Fruit fly (Drosophila melanogaster): Measurements from ENCODE around the gene fray.

The fray gene

dm6 chr3R:18583881-18584545 lies 11.1 kb downstream of the fray start (continued):
- no peak for TF ChIP-seq hth (optimal IDR thresholded peaks at IDR 0.05)
- TF ChIP-seq CG1647 (GFP tag; optimal IDR thresholded peaks at IDR 0.05) = peak; percentile 97
- peak; percentile 88 for TF ChIP-seq CG12299 (tag; optimal IDR thresholded peaks at IDR 0.05)
- peak; percentile 51 for TF ChIP-seq MESR4 (GFP tag; optimal IDR thresholded peaks at IDR 0.05)
- peak; percentile 97 for TF ChIP-seq CG12942 (GFP tag; optimal IDR thresholded peaks at IDR 0.05)
- TF ChIP-seq CG17912 (GFP tag; optimal IDR thresholded peaks at IDR 0.05) = peak; percentile 91
- peak; percentile 95 for TF ChIP-seq CG3838 (GFP tag; optimal IDR thresholded peaks at IDR 0.05)
- TF ChIP-seq bsh (GFP tag; optimal IDR thresholded peaks at IDR 0.05) = peak; percentile 89 to 98
- peak; percentile 98 for TF ChIP-seq crol (GFP tag; IDR thresholded peaks at IDR 0.05)
- peak; percentile 87 for TF ChIP-seq schlank (tag; optimal IDR thresholded peaks at IDR 0.05)
- TF ChIP-seq yki (optimal IDR thresholded peaks at IDR 0.05) = no peak
- TF ChIP-seq CG8478 (optimal IDR thresholded peaks at IDR 0.05) = no peak
- peak; percentile 96 for TF ChIP-seq Fer1 (GFP tag; optimal IDR thresholded peaks at IDR 0.05)
- peak; percentile 93 for TF ChIP-seq CG9437 (GFP tag; optimal IDR thresholded peaks at IDR 0.05)
- peak; percentile 84 for TF ChIP-seq Ravus (GFP tag; IDR thresholded peaks at IDR 0.05)
- TF ChIP-seq CG17186 (GFP tag; optimal IDR thresholded peaks at IDR 0.05) = peak; percentile 88
- TF ChIP-seq CG16815 (GFP tag; optimal IDR thresholded peaks at IDR 0.05) = peak; percentile 93
- peak; percentile 78 for TF ChIP-seq dimm (GFP tag; IDR thresholded peaks at IDR 0.05)
- peak; percentile 97 for TF ChIP-seq CG8944 (GFP tag; optimal IDR thresholded peaks at IDR 0.05)
- TF ChIP-seq CG7987 (GFP tag; optimal IDR thresholded peaks at IDR 0.05) = peak; percentile 96
- TF ChIP-seq Oaz (GFP tag; IDR thresholded peaks at IDR 0.05) = peak; percentile 81
- TF ChIP-seq Chrac-16 (GFP tag; optimal IDR thresholded peaks at IDR 0.05) = peak; percentile 96
- peak; percentile 90 for TF ChIP-seq ab (GFP tag; optimal IDR thresholded peaks at IDR 0.05)
- TF ChIP-seq Bteb2 (GFP tag; optimal IDR thresholded peaks at IDR 0.05) = peak; percentile 96
- peak; percentile 78; the same call in 1 of the 2 replicates for TF ChIP-seq cas (GFP tag; IDR thresholded peaks at IDR 0.05)
- peak; percentile 76 for TF ChIP-seq CG7928 (GFP tag; optimal IDR thresholded peaks at IDR 0.05)
- TF ChIP-seq Ets65A (GFP tag) = peak; percentile 100
- 0 out of 2 replicates have a peak, but pooled peaks have one; percentile 10 for TF ChIP-seq sna (GFP tag; IDR thresholded peaks at IDR 0.05; ENCODE audit: partially characterized antibody)
- no peak for TF ChIP-seq Lpt (GFP tag; optimal IDR thresholded peaks at IDR 0.05)
- TF ChIP-seq ato (GFP tag; IDR thresholded peaks at IDR 0.05; ENCODE audit: partially characterized antibody) = no peak
- no peak for TF ChIP-seq Dfd (GFP tag; optimal IDR thresholded peaks at IDR 0.05)
- peak; percentile 56; the same call in 1 of the 2 replicates for TF ChIP-seq CkIIα-i1 (GFP tag; IDR thresholded peaks at IDR 0.05)
- peak; percentile 67 for TF ChIP-seq Lim3 (GFP tag; IDR thresholded peaks at IDR 0.05)
- TF ChIP-seq CG9727 (GFP tag; optimal IDR thresholded peaks at IDR 0.05) = peak; percentile 98
- peak; percentile 95 for TF ChIP-seq CG3847 (GFP tag; IDR thresholded peaks at IDR 0.05)
- peak; percentile 93 for TF ChIP-seq CG9817 (tag; optimal IDR thresholded peaks at IDR 0.05)
- peak; percentile 80 to 86 for TF ChIP-seq Trl (optimal IDR thresholded peaks at IDR 0.05)
- peak; percentile 98 for TF ChIP-seq Trl (GFP tag; optimal IDR thresholded peaks at IDR 0.05)
- peak; percentile 96 for TF ChIP-seq CG4328 (GFP tag; optimal IDR thresholded peaks at IDR 0.05)
- TF ChIP-seq eve (GFP tag; optimal IDR thresholded peaks at IDR 0.05) = peak in 1 of 2 experiments; percentile 93
- TF ChIP-seq ftz-f1 (GFP tag; optimal IDR thresholded peaks at IDR 0.05) = peak; percentile 75
- TF ChIP-seq maf-S (GFP tag; optimal IDR thresholded peaks at IDR 0.05) = peak; percentile 94
- peak; percentile 83 for TF ChIP-seq CG3163 (GFP tag; optimal IDR thresholded peaks at IDR 0.05)
- no peak for TF ChIP-seq unc-4 (GFP tag; IDR thresholded peaks at IDR 0.05; ENCODE audit: partially characterized antibody)
- peak; percentile 95 for TF ChIP-seq CG5245 (GFP tag; optimal IDR thresholded peaks at IDR 0.05)
- TF ChIP-seq bab2 (GFP tag; optimal IDR thresholded peaks at IDR 0.05) = peak; percentile 97
- peak; percentile 31 for TF ChIP-seq gfzf (GFP tag; optimal IDR thresholded peaks at IDR 0.05)
- TF ChIP-seq Doc3 (GFP tag; IDR thresholded peaks at IDR 0.05; ENCODE audit: partially characterized antibody) = no peak
- no peak for TF ChIP-seq h (optimal IDR thresholded peaks at IDR 0.05)
- no peak; the same call in none of the 3 replicates for TF ChIP-seq CG34224 (GFP tag; IDR thresholded peaks at IDR 0.05; ENCODE audit: partially characterized antibody)
- TF ChIP-seq CG15696 (tag; optimal IDR thresholded peaks at IDR 0.05) = peak; percentile 91
